Worm (Caenorhabditis elegans) whole organism, young adult: ENCODE measurements around the gene C53C7.3.

Experiments
- B0336.3 ChIP-seq: fragments of 200-800 bp; sonication (Bioruptor generic); IDR thresholded peaks from 2 replicates; pipeline ENCODE4 v1.3.6; 2022; ENCODE audit warnings: missing genetic modification characterization, missing compliant biosample characterization
- F57C9.4 ChIP-seq: sonication (generic microtip); optimal IDR thresholded peaks from 2 replicates; lab custom pipeline; 2017; ENCODE audit warnings: mild to moderate bottlenecking, missing genetic modification characterization, missing compliant biosample characterization
- T07F8.4 ChIP-seq: sonication (generic microtip); optimal IDR thresholded peaks from 2 replicates; lab custom pipeline; 2016; ENCODE audit warnings: mild to moderate bottlenecking, missing genetic modification characterization, moderate library complexity, missing compliant biosample characterization
- T26A5.8 ChIP-seq: sonication (generic microtip); optimal IDR thresholded peaks from 2 replicates; lab custom pipeline; 2016; ENCODE audit warnings: missing genetic modification characterization, missing compliant biosample characterization
- ceh-100 ChIP-seq: fragments of 200-800 bp; sonication (Bioruptor generic); IDR thresholded peaks from 2 replicates; pipeline ENCODE4 v1.3.6; 2022; ENCODE audit warnings: missing genetic modification reagents, missing genetic modification characterization, missing compliant biosample characterization
- chd-7 ChIP-seq: sonication (generic microtip); optimal IDR thresholded peaks from 2 replicates; lab custom pipeline; 2016; ENCODE audit warnings: mild to moderate bottlenecking, missing genetic modification characterization, moderate library complexity, missing compliant biosample characterization
- efl-1 ChIP-seq: fragments of 150-350 bp; optimal IDR thresholded peaks from 2 replicates; lab custom pipeline; 2014; ENCODE audit warnings: missing biosample characterization, missing genetic modification reagents, missing genetic modification characterization
- him-1 ChIP-seq: sonication (generic microtip); optimal IDR thresholded peaks from 2 replicates; lab custom pipeline; 2016; ENCODE audit warnings: missing genotype, missing genetic modification reagents, missing genetic modification characterization, missing compliant biosample characterization
- lag-1 ChIP-seq: fragments of 200-800 bp; sonication (Bioruptor generic); IDR thresholded peaks from 2 replicates; pipeline ENCODE4 v1.3.6; 2022; ENCODE audit warnings: missing genetic modification reagents, missing genetic modification characterization, missing compliant biosample characterization
- nfya-2 ChIP-seq: fragments of 200-800 bp; sonication (Bioruptor generic); IDR thresholded peaks from 2 replicates; pipeline ENCODE4 v1.3.6; 2022; ENCODE audit warnings: missing genetic modification reagents, missing genetic modification characterization, missing compliant biosample characterization
- nfyb-1 ChIP-seq: fragments of 200-800 bp; sonication (Bioruptor generic); IDR thresholded peaks from 2 replicates; pipeline ENCODE4 v1.3.6; 2022; ENCODE audit warnings: missing genetic modification reagents, missing genetic modification characterization, missing compliant biosample characterization
- snpc-1.1 ChIP-seq: sonication (generic microtip); optimal IDR thresholded peaks from 2 replicates; lab custom pipeline; 2017; ENCODE audit warnings: missing genetic modification characterization, mild to moderate bottlenecking, missing compliant biosample characterization, antibody characterized with exemption, moderate library complexity, missing genotype, missing genetic modification reagents; ENCODE audit not compliant: insufficient read depth
- snpc-3.4 ChIP-seq: sonication (generic microtip); optimal IDR thresholded peaks from 2 replicates; lab custom pipeline; 2017; ENCODE audit warnings: missing genetic modification characterization, mild to moderate bottlenecking, missing compliant biosample characterization, antibody characterized with exemption, moderate library complexity, missing genotype, missing genetic modification reagents
- snpc-4 ChIP-seq, 5 experiments: fragments of 150-350 bp in 1 of 5; sonication (generic microtip) in 4 of 5; optimal IDR thresholded peaks; 2 replicates each; lab custom pipeline; 2014 to 2018; ENCODE audit warnings: missing genetic modification characterization in 5 of 5, missing biosample characterization in 3 of 5, antibody characterized with exemption in 2 of 5, mild to moderate bottlenecking in 2 of 5, missing compliant biosample characterization in 2 of 5, missing genotype in 2 of 5, moderate library complexity in 2 of 5, missing genetic modification reagents in 1 of 5

ce11 chrX:13061366-13061765 is 13.0 kb downstream of the C53C7.3 start:
- TF ChIP-seq ceh-100 (GFP tag; lab: Robert Waterston, UW) (no peak), T07F8.4 (tag; lab: Kevin White, UChicago) (no peak), chd-7 (tag; lab: Kevin White, UChicago) (no peak), F57C9.4 (tag; lab: Kevin White, UChicago) (no peak), nfya-2 (no peak), lag-1 (GFP tag; lab: Robert Waterston, UW) (no peak), efl-1 (GFP tag; lab: Kevin White, UChicago) (no peak), snpc-4 (GFP tag; optimal IDR thresholded peaks at IDR 0.05; lab: Kevin White, UChicago) (no peak), snpc-4 (tag; optimal IDR thresholded peaks at IDR 0.05; lab: Kevin White, UChicago) (no peak), snpc-1.1 (tag; lab: Kevin White, UChicago) (no peak), him-1 (tag; lab: Kevin White, UChicago) (no peak), T26A5.8 (tag; lab: Kevin White, UChicago) (no peak), B0336.3 (no peak), nfyb-1 (GFP tag; lab: Robert Waterston, UW) (no peak), snpc-3.4 (no peak)
